Worm (Caenorhabditis elegans): ENCODE results near the gene Y39A3A.3.

ce11 chrIII:2060857-2061256, 7.3 kb downstream of the Y39A3A.3 start, which contains the start of gene ins-16:
- TF ChIP-seq lin-40 (tag; optimal IDR thresholded peaks at IDR 0.05) (no peak), lin-35 (GFP tag; optimal IDR thresholded peaks at IDR 0.05) (no peak), let-526 (GFP tag; IDR thresholded peaks at IDR 0.05) (no peak), F23B12.7 (tag; optimal IDR thresholded peaks at IDR 0.05; ENCODE audit: insufficient read depth) (no peak), ekl-4 (GFP tag; IDR thresholded peaks at IDR 0.05) (no peak), ztf-6 (GFP tag; IDR thresholded peaks at IDR 0.05) (no peak), bed-1 (GFP tag; IDR thresholded peaks at IDR 0.05) (no peak), egrh-3 (GFP tag; IDR thresholded peaks at IDR 0.05) (no peak), lir-1 (GFP tag; conservative IDR thresholded peaks at IDR 0.05) (no peak)
